Fruit fly (Drosophila melanogaster): Measurements from ENCODE around the gene Nelf-E.

dm6 chr3L:8582105-8582707 lies 18.5 kb downstream of the Nelf-E start:
- TF ChIP-seq h (GFP tag; optimal IDR thresholded peaks at IDR 0.05), result no peak
- no peak for TF ChIP-seq foxo (GFP tag; optimal IDR thresholded peaks at IDR 0.05)
- no peak for TF ChIP-seq jim (GFP tag; optimal IDR thresholded peaks at IDR 0.05)
- TF ChIP-seq Sp1 (GFP tag; optimal IDR thresholded peaks at IDR 0.05), result no peak
- TF ChIP-seq HLH106 (tag; optimal IDR thresholded peaks at IDR 0.05), result no peak
- TF ChIP-seq pan (optimal IDR thresholded peaks at IDR 0.05), result no peak
- TF ChIP-seq Jra (GFP tag; optimal IDR thresholded peaks at IDR 0.05), result no peak
- no peak for TF ChIP-seq CG32264 (GFP tag; optimal IDR thresholded peaks at IDR 0.05)
